Worm (Caenorhabditis elegans): ENCODE data around the gene F49C12.3.

F49C12.3 gene

ce11 chrIV:9267581-9267980, 32.6 kb upstream of the F49C12.3 start:
- TF ChIP-seq madf-6 (GFP tag; IDR thresholded peaks at IDR 0.05): no peak
- no peak for TF ChIP-seq dox-1 (GFP tag; IDR thresholded peaks at IDR 0.05)
- peak; percentile 19; the same call in 1 of the 2 replicates for TF ChIP-seq egrh-3 (GFP tag; IDR thresholded peaks at IDR 0.05)

ce11 chrIV:9268916-9269315, 31.3 kb upstream of the F49C12.3 start:
- TF ChIP-seq F23B12.7 (tag; optimal IDR thresholded peaks at IDR 0.05; ENCODE audit: insufficient read depth) (no peak), hmg-1.2 (GFP tag; IDR thresholded peaks at IDR 0.05) (peak; percentile 35; the same call in 1 of the 2 replicates), egrh-3 (GFP tag; IDR thresholded peaks at IDR 0.05) (peak; percentile 65; the same call in 1 of the 2 replicates), mcd-1 (GFP tag; IDR thresholded peaks at IDR 0.05) (no peak), lag-1 (GFP tag; IDR thresholded peaks at IDR 0.05) (no peak), ceh-100 (GFP tag; IDR thresholded peaks at IDR 0.05) (no peak), unc-62 (GFP tag; optimal IDR thresholded peaks at IDR 0.05) (no peak), ama-1 (optimal IDR thresholded peaks at IDR 0.05) (no peak), ama-1 (GFP tag; optimal IDR thresholded peaks at IDR 0.05) (no peak), gei-17 (GFP tag; optimal IDR thresholded peaks at IDR 0.05) (no peak), C17E4.6 (GFP tag; IDR thresholded peaks at IDR 0.05) (0 out of 2 replicates have a peak, but pooled peaks have one; percentile 25), nfya-1 (tag; optimal IDR thresholded peaks at IDR 0.05; ENCODE audit: borderline replicate concordance, insufficient read depth) (no peak), madf-6 (GFP tag; IDR thresholded peaks at IDR 0.05) (no peak; the same call in 1 of the 2 replicates), cebp-2 (GFP tag; IDR thresholded peaks at IDR 0.05) (no peak), ekl-4 (GFP tag; IDR thresholded peaks at IDR 0.05) (no peak)

ce11 chrIV:9269796-9270195, 30.4 kb upstream of the F49C12.3 start, which contains the start of gene flh-3:
TSS of gene flh-3 (plus strand) at chrIV:9270096.
- TF ChIP-seq cebp-1 (GFP tag; IDR thresholded peaks at IDR 0.05): no peak
- TF ChIP-seq cebp-1 (tag; optimal IDR thresholded peaks at IDR 0.05): no peak
- TF ChIP-seq aptf-2 (GFP tag; conservative IDR thresholded peaks at IDR 0.05): no peak
- no peak for TF ChIP-seq attf-5 (GFP tag; optimal IDR thresholded peaks at IDR 0.05)

- TF ChIP-seq sptf-2 (GFP tag; optimal IDR thresholded peaks at IDR 0.05) (no peak), ZK185.1 (tag; optimal IDR thresholded peaks at IDR 0.05; ENCODE audit: poor library complexity, severe bottlenecking) (no peak), Y53G8AR.9 (GFP tag; conservative IDR thresholded peaks at IDR 0.05) (no peak), ccch-3 (GFP tag; optimal IDR thresholded peaks at IDR 0.05) (no peak), madf-3 (GFP tag; IDR thresholded peaks at IDR 0.05) (no peak), lir-1 (GFP tag; conservative IDR thresholded peaks at IDR 0.05) (no peak), nfyb-1 (GFP tag; IDR thresholded peaks at IDR 0.05) (no peak), madf-8 (GFP tag; conservative IDR thresholded peaks at IDR 0.05) (no peak), attf-5 (GFP tag; optimal IDR thresholded peaks at IDR 0.05) (no peak), Y56A3A.18 (GFP tag; IDR thresholded peaks at IDR 0.05) (no peak), tbp1 (GFP tag; optimal IDR thresholded peaks at IDR 0.05) (no peak), madf-10 (tag; optimal IDR thresholded peaks at IDR 0.05) (no peak), C17E4.6 (GFP tag; IDR thresholded peaks at IDR 0.05) (no peak), let-607 (tag; optimal IDR thresholded peaks at IDR 0.05) (no peak), bed-2 (GFP tag; IDR thresholded peaks at IDR 0.05) (no peak), snpc-1.3 (tag; optimal IDR thresholded peaks at IDR 0.05; ENCODE audit: insufficient read depth) (no peak), nfya-2 (GFP tag; IDR thresholded peaks at IDR 0.05) (no peak), nhr-27 (tag; optimal IDR thresholded peaks at IDR 0.05) (no peak), akir-1 (GFP tag; optimal IDR thresholded peaks at IDR 0.05) (no peak), let-526 (GFP tag; IDR thresholded peaks at IDR 0.05) (no peak)
Measured at ce11 chrIV:9274008-9274529, 26.2 kb upstream of the F49C12.3 start, which contains the start of gene nmy-3. TSS of gene nmy-3 (plus strand) at chrIV:9274479.
